Fruit fly (Drosophila melanogaster): ENCODE results near the gene CG10477.

CG10477 gene

DNA sequence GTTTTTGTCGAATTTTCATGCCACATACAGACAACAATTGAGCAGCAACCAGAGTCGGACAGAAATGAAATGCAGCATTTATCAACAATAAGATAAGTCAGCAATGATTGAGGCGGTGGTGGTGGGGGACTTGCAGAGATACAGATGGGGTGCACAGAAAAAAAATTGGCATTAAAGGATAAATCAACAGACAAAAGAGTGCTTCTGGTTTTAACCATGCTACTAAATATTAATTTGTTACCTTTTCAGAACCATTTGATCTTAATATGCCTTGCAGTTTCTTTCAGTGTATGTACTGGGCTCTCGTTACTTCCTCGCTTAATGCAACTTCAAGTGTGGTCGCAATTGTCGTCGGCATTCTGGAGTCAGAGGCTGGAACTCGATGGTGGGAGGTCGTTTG is 45.7 kb downstream of the CG10477 start:
- no peak for TF ChIP-seq CG17801 (GFP tag; optimal IDR thresholded peaks at IDR 0.05; ENCODE audit: partially characterized antibody)

DNA sequence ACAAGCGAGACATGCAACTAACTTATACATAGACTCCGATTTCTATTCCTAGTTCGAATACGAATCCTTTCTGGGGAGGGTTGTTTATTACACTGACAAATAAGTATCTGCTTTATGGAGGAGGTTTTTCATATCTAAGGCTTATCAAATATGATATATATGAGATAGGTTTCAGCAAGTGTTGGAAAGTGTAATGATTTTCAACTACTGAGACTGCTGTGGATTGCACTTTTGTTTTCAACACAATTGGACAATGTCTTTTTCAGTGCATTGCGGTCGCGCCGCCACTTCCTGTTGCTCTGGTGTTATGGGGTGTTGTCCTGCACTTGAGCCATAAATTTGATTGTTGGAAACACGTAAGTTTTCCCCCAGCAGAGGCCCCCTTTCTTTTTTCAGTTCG is 46.8 kb downstream of the CG10477 start:
- TF ChIP-seq CG17801 (GFP tag; optimal IDR thresholded peaks at IDR 0.05; ENCODE audit: partially characterized antibody), result no peak

DNA sequence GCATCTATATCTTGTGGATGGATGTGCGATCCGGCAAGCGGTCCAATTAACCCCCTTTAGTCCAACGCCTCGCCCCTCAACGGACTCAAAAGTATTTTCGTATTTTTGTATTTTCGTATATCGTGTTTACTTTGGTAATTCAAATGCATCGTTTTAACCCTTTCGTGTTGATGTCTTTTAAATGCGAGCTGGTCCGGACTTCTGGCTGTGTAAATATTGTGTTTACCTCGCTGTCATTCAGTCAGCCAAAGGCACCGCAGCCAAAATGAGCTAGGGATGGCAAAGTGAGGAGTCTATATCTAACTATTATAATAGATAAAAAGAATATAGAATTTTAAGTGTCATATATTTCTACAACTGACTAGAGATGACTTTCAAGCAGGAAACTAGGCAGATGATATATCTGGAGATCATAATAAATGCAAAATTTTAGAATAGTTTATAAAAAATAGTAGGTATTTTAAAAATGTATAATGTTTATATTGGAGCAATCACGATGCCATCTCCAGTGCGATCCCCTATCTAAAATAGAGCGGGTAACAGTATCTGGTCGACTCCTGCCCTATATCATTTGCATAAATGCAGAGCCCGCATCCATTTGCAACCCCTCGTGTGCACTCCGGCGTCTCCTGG is 50.7 kb downstream of the CG10477 start:
- no peak for TF ChIP-seq CG17801 (GFP tag; optimal IDR thresholded peaks at IDR 0.05; ENCODE audit: partially characterized antibody)

All from ovary, adult (tissue).